Fruit fly (Drosophila melanogaster) whole organism, embryonic: ENCODE measurements around the gene Cep135.

ENCODE experiments used
- Aef1 ChIP-seq: fragments of 200-800 bp; sonication (Bioruptor generic); IDR thresholded peaks from 3 replicates; pipeline ENCODE4 v1.3.6; 2022; ENCODE audit warnings: missing biosample characterization, missing genetic modification characterization
- CG10959 ChIP-seq: fragments of 200-800 bp; sonication (Bioruptor generic); IDR thresholded peaks from 2 replicates; pipeline ENCODE4 v1.3.6; 2022; ENCODE audit warnings: missing biosample characterization, missing genetic modification characterization
- CG10979 ChIP-seq: fragments of 200-800 bp; sonication (Bioruptor generic); optimal IDR thresholded peaks from 2 replicates; lab custom pipeline; 2018; ENCODE audit warnings: missing biosample characterization, mild to moderate bottlenecking, missing genetic modification characterization, moderate library complexity
- CG14710 ChIP-seq: fragments of 200-800 bp; sonication (Bioruptor generic); optimal IDR thresholded peaks from 3 replicates; lab custom pipeline; 2019; ENCODE audit warnings: missing biosample characterization, mild to moderate bottlenecking, missing genetic modification characterization, moderate library complexity
- CG15479 ChIP-seq: fragments of 200-800 bp; sonication (Bioruptor generic); optimal IDR thresholded peaks from 3 replicates; lab custom pipeline; 2019; ENCODE audit warnings: missing biosample characterization, mild to moderate bottlenecking, missing genetic modification characterization, moderate library complexity
- CG15601 ChIP-seq: fragments of 200-800 bp; sonication (Bioruptor generic); optimal IDR thresholded peaks from 3 replicates; lab custom pipeline; 2019; ENCODE audit warnings: missing biosample characterization, mild to moderate bottlenecking, missing genetic modification characterization, moderate library complexity
- CG17385 ChIP-seq: fragments of 200-800 bp; sonication (Bioruptor generic); optimal IDR thresholded peaks from 3 replicates; lab custom pipeline; 2018; ENCODE audit warnings: missing biosample characterization, mild to moderate bottlenecking, missing genetic modification characterization
- CG17612 ChIP-seq: fragments of 200-800 bp; sonication (Bioruptor generic); IDR thresholded peaks from 2 replicates; pipeline ENCODE4 v1.3.6; 2022; ENCODE audit warnings: missing biosample characterization, missing genetic modification characterization
- CG17829 ChIP-seq: fragments of 200-800 bp; optimal IDR thresholded peaks from 2 replicates; lab custom pipeline; 2019; ENCODE audit warnings: missing biosample characterization, mild to moderate bottlenecking, missing genetic modification characterization, moderate library complexity
- CG2129 ChIP-seq: fragments of 200-800 bp; sonication (Bioruptor generic); IDR thresholded peaks from 2 replicates; pipeline ENCODE4 v1.3.6; 2022; ENCODE audit warnings: missing biosample characterization, missing genetic modification characterization; ENCODE audit not compliant: partially characterized antibody
- CG30020 ChIP-seq: fragments of 200-800 bp; optimal IDR thresholded peaks from 2 replicates; lab custom pipeline; 2019; ENCODE audit warnings: missing biosample characterization, mild to moderate bottlenecking, missing genetic modification characterization, moderate library complexity
- CG34224 ChIP-seq: fragments of 200-800 bp; sonication (Bioruptor generic); IDR thresholded peaks from 3 replicates; pipeline ENCODE4 v1.3.6; 2022; ENCODE audit warnings: missing biosample characterization, missing genetic modification characterization; ENCODE audit not compliant: partially characterized antibody
- CG5245 ChIP-seq: fragments of 200-800 bp; sonication (Bioruptor generic); optimal IDR thresholded peaks from 3 replicates; lab custom pipeline; 2016; ENCODE audit warnings: missing biosample characterization, missing genetic modification characterization
- CG6272 ChIP-seq: fragments of 200-800 bp; sonication (Bioruptor generic); IDR thresholded peaks from 2 replicates; pipeline ENCODE4 v1.3.6; 2022; ENCODE audit warnings: missing biosample characterization, missing genetic modification characterization
- CG6813 ChIP-seq: fragments of 200-800 bp; sonication (Bioruptor generic); optimal IDR thresholded peaks from 2 replicates; lab custom pipeline; 2017; ENCODE audit warnings: missing biosample characterization, missing genetic modification characterization, mild to moderate bottlenecking, moderate library complexity, missing genetic modification reagents
- CG7963 ChIP-seq: fragments of 200-800 bp; sonication (Bioruptor generic); IDR thresholded peaks from 3 replicates; pipeline ENCODE4 v1.3.6; 2022; ENCODE audit warnings: missing biosample characterization, missing genetic modification characterization; ENCODE audit not compliant: partially characterized antibody
- CG8359 ChIP-seq: fragments of 200-800 bp; sonication (Bioruptor generic); optimal IDR thresholded peaks from 2 replicates; lab custom pipeline; 2017; ENCODE audit warnings: missing biosample characterization, mild to moderate bottlenecking, missing genetic modification characterization, borderline replicate concordance
- CG9797 ChIP-seq: fragments of 200-800 bp; sonication (Bioruptor generic); optimal IDR thresholded peaks from 3 replicates; lab custom pipeline; 2018; ENCODE audit warnings: missing biosample characterization, mild to moderate bottlenecking, missing genetic modification characterization
- CrebB ChIP-seq: fragments of 200-800 bp; sonication (Bioruptor generic); optimal IDR thresholded peaks from 3 replicates; lab custom pipeline; 2018; ENCODE audit warnings: missing biosample characterization, mild to moderate bottlenecking, missing genetic modification characterization
- D ChIP-seq, 2 experiments: fragments of 200-800 bp in 1 of 2; fragments of >200 bp in 1 of 2; sonication (Bioruptor generic) in 1 of 2; optimal IDR thresholded peaks; 2 replicates in 1 of 2; 3 replicates in 1 of 2; lab custom pipeline; 2017; ENCODE audit warnings: mild to moderate bottlenecking in 1 of 2, missing biosample characterization in 1 of 2, missing genetic modification characterization in 1 of 2, missing genetic modification reagents in 1 of 2
- Dp ChIP-seq: fragments of 200-800 bp; sonication (Bioruptor generic); optimal IDR thresholded peaks from 2 replicates; lab custom pipeline; 2018; ENCODE audit warnings: missing biosample characterization, mild to moderate bottlenecking, missing genetic modification characterization, moderate library complexity
- Dref ChIP-seq: fragments of 200-800 bp; sonication (Bioruptor generic); IDR thresholded peaks from 2 replicates; pipeline ENCODE4 v1.3.6; 2022; ENCODE audit warnings: missing biosample characterization, missing genetic modification characterization
- ERR ChIP-seq: fragments of 200-800 bp; sonication (Bioruptor generic); optimal IDR thresholded peaks from 2 replicates; lab custom pipeline; 2016; ENCODE audit warnings: missing biosample characterization, missing genetic modification characterization
- Ets97D ChIP-seq: fragments of 200-800 bp; sonication (Bioruptor generic); optimal IDR thresholded peaks from 3 replicates; lab custom pipeline; 2016; ENCODE audit warnings: missing biosample characterization, missing genetic modification characterization
- HLH4C ChIP-seq: fragments of 200-800 bp; sonication (Bioruptor generic); IDR thresholded peaks from 3 replicates; pipeline ENCODE4 v1.3.6; 2022; ENCODE audit warnings: missing biosample characterization, missing genetic modification characterization; ENCODE audit not compliant: partially characterized antibody
- HmgZ ChIP-seq: fragments of 200-800 bp; sonication (Bioruptor generic); optimal IDR thresholded peaks from 2 replicates; lab custom pipeline; 2018; ENCODE audit warnings: missing biosample characterization, mild to moderate bottlenecking, missing genetic modification characterization
- MBD-R2 ChIP-seq: fragments of 200-800 bp; sonication (Bioruptor generic); IDR thresholded peaks from 2 replicates; pipeline ENCODE4 v1.3.6; 2022; ENCODE audit warnings: missing biosample characterization, missing genetic modification characterization
- MTF-1 ChIP-seq: fragments of 200-800 bp; sonication (Bioruptor generic); optimal IDR thresholded peaks from 2 replicates; lab custom pipeline; 2018; ENCODE audit warnings: missing biosample characterization, mild to moderate bottlenecking, missing genetic modification characterization, borderline replicate concordance
- Opbp ChIP-seq: fragments of 200-800 bp; sonication (Bioruptor generic); IDR thresholded peaks from 3 replicates; pipeline ENCODE4 v1.3.6; 2022; ENCODE audit warnings: missing biosample characterization, missing genetic modification characterization; ENCODE audit not compliant: partially characterized antibody
- Ptx1 ChIP-seq: fragments of 200-800 bp; sonication (Bioruptor generic); IDR thresholded peaks from 2 replicates; pipeline ENCODE4 v1.3.6; 2022; ENCODE audit warnings: missing biosample characterization, missing genetic modification characterization
- Rfx ChIP-seq: fragments of 200-800 bp; sonication (Bioruptor generic); IDR thresholded peaks from 2 replicates; pipeline ENCODE4 v1.3.6; 2022; ENCODE audit warnings: missing biosample characterization, missing genetic modification characterization
- Scr ChIP-seq: fragments of 200-800 bp; sonication (Bioruptor generic); IDR thresholded peaks from 2 replicates; pipeline ENCODE4 v1.3.6; 2022; ENCODE audit warnings: missing biosample characterization, missing genetic modification characterization; ENCODE audit not compliant: partially characterized antibody
- YL-1 ChIP-seq: fragments of 200-800 bp; sonication (Bioruptor generic); optimal IDR thresholded peaks from 3 replicates; lab custom pipeline; 2017; ENCODE audit warnings: missing biosample characterization, mild to moderate bottlenecking, missing genetic modification characterization
- aop ChIP-seq: fragments of 200-800 bp; sonication (Bioruptor generic); IDR thresholded peaks from 2 replicates; pipeline ENCODE4 v1.3.6; 2022; ENCODE audit warnings: missing biosample characterization, missing genetic modification characterization
- eyg ChIP-seq: fragments of 200-800 bp; sonication (Bioruptor generic); optimal IDR thresholded peaks from 3 replicates; lab custom pipeline; 2016; ENCODE audit warnings: missing biosample characterization, missing genetic modification characterization
- hb ChIP-seq: fragments of 200-800 bp; sonication (Bioruptor generic); IDR thresholded peaks from 3 replicates; pipeline ENCODE4 v1.3.6; 2022; ENCODE audit warnings: missing biosample characterization, missing genetic modification characterization; ENCODE audit not compliant: partially characterized antibody
- hbn ChIP-seq: fragments of 200-800 bp; sonication (Bioruptor generic); IDR thresholded peaks from 2 replicates; pipeline ENCODE4 v1.3.6; 2022; ENCODE audit warnings: missing biosample characterization, missing genetic modification characterization; ENCODE audit not compliant: partially characterized antibody
- knrl ChIP-seq: fragments of 200-800 bp; sonication (Bioruptor generic); IDR thresholded peaks from 3 replicates; pipeline ENCODE4 v1.3.6; 2022; ENCODE audit warnings: missing biosample characterization, missing genetic modification characterization; ENCODE audit not compliant: partially characterized antibody
- mld ChIP-seq: fragments of 200-800 bp; sonication (Bioruptor generic); IDR thresholded peaks from 3 replicates; pipeline ENCODE4 v1.3.6; 2022; ENCODE audit warnings: missing biosample characterization, missing genetic modification characterization; ENCODE audit not compliant: partially characterized antibody
- nerfin-2 ChIP-seq: fragments of 200-800 bp; sonication (Bioruptor generic); IDR thresholded peaks from 2 replicates; pipeline ENCODE4 v1.3.6; 2022; ENCODE audit warnings: missing biosample characterization, missing genetic modification characterization; ENCODE audit not compliant: partially characterized antibody
- otp ChIP-seq: fragments of 200-800 bp; sonication (Bioruptor generic); IDR thresholded peaks from 3 replicates; pipeline ENCODE4, ENCODE4 v1.3.6; 2022; ENCODE audit warnings: missing biosample characterization, missing genetic modification characterization
- phol ChIP-seq: fragments of 200-800 bp; sonication (Bioruptor generic); optimal IDR thresholded peaks from 3 replicates; lab custom pipeline; 2018; ENCODE audit warnings: missing biosample characterization, mild to moderate bottlenecking, missing genetic modification characterization, moderate library complexity
- pzg ChIP-seq: fragments of 200-800 bp; sonication (Bioruptor generic); optimal IDR thresholded peaks from 3 replicates; lab custom pipeline; 2018; ENCODE audit warnings: missing biosample characterization, mild to moderate bottlenecking, missing genetic modification characterization, moderate library complexity
- rib ChIP-seq: fragments of 200-800 bp; sonication (Bioruptor generic); IDR thresholded peaks from 2 replicates; pipeline ENCODE4 v1.3.6; 2022; ENCODE audit warnings: missing biosample characterization, missing genetic modification characterization
- slbo ChIP-seq: fragments of 200-800 bp; sonication (Bioruptor generic); IDR thresholded peaks from 2 replicates; pipeline ENCODE4 v1.3.6; 2022; ENCODE audit warnings: missing biosample characterization, missing genetic modification characterization
- sna ChIP-seq: fragments of 200-800 bp; sonication (Bioruptor generic); IDR thresholded peaks from 2 replicates; pipeline ENCODE4 v1.3.6; 2022; ENCODE audit warnings: missing biosample characterization, missing genetic modification characterization; ENCODE audit not compliant: partially characterized antibody
- sob ChIP-seq: fragments of 200-800 bp; sonication (Bioruptor generic); IDR thresholded peaks from 2 replicates; pipeline ENCODE4 v1.3.6; 2022; ENCODE audit warnings: missing biosample characterization, missing genetic modification characterization
- toy ChIP-seq: fragments of 200-800 bp; sonication (Bioruptor generic); IDR thresholded peaks from 2 replicates; pipeline ENCODE4 v1.3.6; 2022; ENCODE audit warnings: missing biosample characterization, missing genetic modification characterization
- vnd ChIP-seq: fragments of 200-800 bp; sonication (Bioruptor generic); IDR thresholded peaks from 3 replicates; pipeline ENCODE4 v1.3.6; 2022; ENCODE audit warnings: missing biosample characterization, missing genetic modification characterization; ENCODE audit not compliant: partially characterized antibody

The Cep135 gene

DNA sequence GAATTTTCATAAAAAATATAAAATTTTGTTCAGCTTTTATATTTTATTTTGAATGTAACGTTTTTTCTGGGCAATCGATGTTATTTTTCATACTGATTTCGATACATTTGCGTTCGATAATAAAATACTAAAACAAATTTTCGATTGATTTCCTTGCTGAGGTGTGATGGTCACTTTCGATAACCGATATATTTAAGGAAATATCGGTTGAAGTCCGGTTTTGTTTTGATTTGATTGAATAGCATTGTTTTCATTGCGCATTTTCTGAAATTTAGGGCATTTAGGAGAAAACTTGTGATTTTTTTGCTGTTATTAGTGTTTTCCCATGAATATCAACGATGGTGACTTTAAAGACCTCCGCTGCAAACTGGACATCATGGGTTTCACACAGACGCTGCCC lies at the start of gene Cep135 (continued):
- TF ChIP-seq phol (tag; lab: Kevin White, UChicago): peak; percentile 3
- peak; percentile 98 for TF ChIP-seq sna
- TF ChIP-seq CG8359 (GFP tag; lab: Kevin White, UChicago): no peak
- peak; percentile 68; the same call in 2 of the 3 replicates for TF ChIP-seq knrl
- TF ChIP-seq mld (GFP tag; lab: Robert Waterston, UW): peak; percentile 93
- peak; percentile 81 for TF ChIP-seq Dp (GFP tag; lab: Kevin White, UChicago)
- no peak for TF ChIP-seq aop (GFP tag; lab: Robert Waterston, UW)
- peak; percentile 79; the same call in 2 of the 3 replicates for TF ChIP-seq Opbp (GFP tag; lab: Robert Waterston, UW)
- peak; percentile 17 for TF ChIP-seq CG17829 (tag; lab: Kevin White, UChicago)
- no peak for TF ChIP-seq otp
- TF ChIP-seq MTF-1 (GFP tag; lab: Kevin White, UChicago): no peak
- TF ChIP-seq nerfin-2 (GFP tag; lab: Robert Waterston, UW): peak; percentile 92
- no peak for TF ChIP-seq D (optimal IDR thresholded peaks at IDR 0.05; lab: Kevin White, UChicago)
- TF ChIP-seq D (GFP tag; optimal IDR thresholded peaks at IDR 0.05; lab: Kevin White, UChicago): no peak
- no peak for TF ChIP-seq CG17385 (GFP tag; lab: Kevin White, UChicago)
- peak; percentile 90 for TF ChIP-seq Dref (GFP tag; lab: Robert Waterston, UW)
- no peak for TF ChIP-seq CG10979
- peak; percentile 95 for TF ChIP-seq CG34224 (GFP tag; lab: Robert Waterston, UW)
- TF ChIP-seq sob: no peak
- TF ChIP-seq YL-1 (GFP tag; lab: Kevin White, UChicago): peak; percentile 20
- TF ChIP-seq CG15601 (tag; lab: Kevin White, UChicago): peak; percentile 100
- no peak for TF ChIP-seq HmgZ (tag; lab: Kevin White, UChicago)
- TF ChIP-seq hb (GFP tag; lab: Robert Waterston, UW): peak; percentile 85
- peak; percentile 45 for TF ChIP-seq MBD-R2 (GFP tag; lab: Robert Waterston, UW)
- TF ChIP-seq slbo (GFP tag; lab: Robert Waterston, UW): no peak
- TF ChIP-seq Rfx (GFP tag; lab: Robert Waterston, UW): no peak
- TF ChIP-seq CG5245 (GFP tag; lab: Kevin White, UChicago): no peak
- TF ChIP-seq Aef1: no peak
- TF ChIP-seq hbn (GFP tag; lab: Robert Waterston, UW): peak; percentile 89
- TF ChIP-seq CG30020 (tag; lab: Kevin White, UChicago): peak; percentile 24
- TF ChIP-seq pzg (GFP tag; lab: Kevin White, UChicago): peak; percentile 71
- no peak for TF ChIP-seq ERR (GFP tag; lab: Kevin White, UChicago)
- no peak for TF ChIP-seq toy (GFP tag; lab: Robert Waterston, UW)
- peak; percentile 54 for TF ChIP-seq CG14710 (tag; lab: Kevin White, UChicago)
- TF ChIP-seq CG2129 (GFP tag; lab: Robert Waterston, UW): peak; percentile 48
- TF ChIP-seq CG10959 (GFP tag; lab: Robert Waterston, UW): no peak
- no peak for TF ChIP-seq eyg (GFP tag; lab: Kevin White, UChicago)
- peak; percentile 86 for TF ChIP-seq CG7963 (GFP tag; lab: Robert Waterston, UW)
- peak; percentile 53 for TF ChIP-seq CG15479 (GFP tag; lab: Kevin White, UChicago)
- TF ChIP-seq CrebB (tag; lab: Kevin White, UChicago): no peak
- TF ChIP-seq Scr: peak; percentile 82
- TF ChIP-seq Ets97D: peak; percentile 23
- no peak for TF ChIP-seq CG6813 (GFP tag; lab: Kevin White, UChicago)
- no peak for TF ChIP-seq rib
- no peak for TF ChIP-seq Ptx1 (GFP tag; lab: Robert Waterston, UW)
- peak; percentile 82 for TF ChIP-seq vnd (GFP tag; lab: Robert Waterston, UW)
- TF ChIP-seq HLH4C: peak; percentile 96
- no peak for TF ChIP-seq CG6272
- peak; percentile 50 for TF ChIP-seq CG9797 (GFP tag; lab: Kevin White, UChicago)
- no peak for TF ChIP-seq CG17612
